Worm (Caenorhabditis elegans): ENCODE data around the gene chil-6.

ce11 chrII:9894435-9894834, 36.7 kb upstream of the chil-6 start, which contains the start of gene F26C11.1:
- TF ChIP-seq flt-1 (GFP tag; IDR thresholded peaks at IDR 0.05) (no peak), klf-2 (GFP tag; conservative IDR thresholded peaks at IDR 0.05) (no peak), ztf-29 (GFP tag; IDR thresholded peaks at IDR 0.05) (no peak), tab-1 (GFP tag; IDR thresholded peaks at IDR 0.05) (no peak), med-1 (GFP tag; optimal IDR thresholded peaks at IDR 0.05; ENCODE audit: insufficient read depth) (no peak), cog-1 (tag; optimal IDR thresholded peaks at IDR 0.05) (no peak), ztf-23 (GFP tag; IDR thresholded peaks at IDR 0.05) (no peak), T22C8.4 (GFP tag; IDR thresholded peaks at IDR 0.05) (no peak), ref-1 (GFP tag; conservative IDR thresholded peaks at IDR 0.05) (no peak)

Measured in whole organism, midembryonic.